Fruit fly (Drosophila melanogaster) whole organism, embryonic: Measurements from ENCODE around the gene Fum1.

Experiments
- BEAF-32 ChIP-seq: fragments of 200-800 bp; sonication (Bioruptor generic); optimal IDR thresholded peaks from 3 replicates; lab custom pipeline; 2017; ENCODE audit warnings: missing biosample characterization, missing genetic modification characterization, mild to moderate bottlenecking, moderate library complexity, missing genetic modification reagents
- CG10147 ChIP-seq: fragments of 200-800 bp; sonication (Bioruptor generic); optimal IDR thresholded peaks from 2 replicates; lab custom pipeline; 2019; ENCODE audit warnings: missing biosample characterization, mild to moderate bottlenecking, missing genetic modification characterization, moderate library complexity
- CG12219 ChIP-seq: fragments of 200-800 bp; sonication (Bioruptor generic); optimal IDR thresholded peaks from 3 replicates; lab custom pipeline; 2018; ENCODE audit warnings: missing biosample characterization, mild to moderate bottlenecking, missing genetic modification characterization
- CG12391 ChIP-seq: fragments of 200-800 bp; sonication (Bioruptor generic); optimal IDR thresholded peaks from 3 replicates; lab custom pipeline; 2018; ENCODE audit warnings: missing biosample characterization, mild to moderate bottlenecking, missing genetic modification characterization, moderate library complexity
- CG14710 ChIP-seq: fragments of 200-800 bp; sonication (Bioruptor generic); optimal IDR thresholded peaks from 3 replicates; lab custom pipeline; 2019; ENCODE audit warnings: missing biosample characterization, mild to moderate bottlenecking, missing genetic modification characterization, moderate library complexity
- CG14860 ChIP-seq: fragments of 200-800 bp; sonication (Bioruptor generic); IDR thresholded peaks from 3 replicates; pipeline ENCODE4 v1.3.6; 2022; ENCODE audit warnings: missing biosample characterization, missing genetic modification characterization; ENCODE audit not compliant: partially characterized antibody
- CG16813 ChIP-seq: fragments of 200-800 bp; sonication (Bioruptor generic); IDR thresholded peaks from 3 replicates; pipeline ENCODE4 v1.3.6; 2022; ENCODE audit warnings: missing biosample characterization, missing genetic modification characterization; ENCODE audit not compliant: partially characterized antibody
- CG18262 ChIP-seq: fragments of 200-800 bp; optimal IDR thresholded peaks from 3 replicates; lab custom pipeline; 2019; ENCODE audit warnings: missing biosample characterization, mild to moderate bottlenecking, missing genetic modification characterization, moderate library complexity
- CG18599 ChIP-seq: fragments of 200-800 bp; sonication (Bioruptor generic); optimal IDR thresholded peaks from 3 replicates; lab custom pipeline; 2017; ENCODE audit warnings: missing biosample characterization, missing genetic modification characterization, mild to moderate bottlenecking, moderate library complexity, missing genetic modification reagents
- CG2120 ChIP-seq: fragments of 200-800 bp; sonication (Bioruptor generic); optimal IDR thresholded peaks from 3 replicates; lab custom pipeline; 2016; ENCODE audit warnings: missing biosample characterization, missing genetic modification characterization
- CG2129 ChIP-seq: fragments of 200-800 bp; sonication (Bioruptor generic); IDR thresholded peaks from 2 replicates; pipeline ENCODE4 v1.3.6; 2022; ENCODE audit warnings: missing biosample characterization, missing genetic modification characterization; ENCODE audit not compliant: partially characterized antibody
- CG2199 ChIP-seq: fragments of 200-800 bp; sonication (Bioruptor generic); IDR thresholded peaks from 3 replicates; pipeline ENCODE4 v1.3.6; 2022; ENCODE audit warnings: missing biosample characterization, missing genetic modification characterization
- CG30403 ChIP-seq: fragments of 200-800 bp; sonication (Bioruptor generic); optimal IDR thresholded peaks from 3 replicates; lab custom pipeline; 2016; ENCODE audit warnings: missing biosample characterization, missing genetic modification characterization
- CG34224 ChIP-seq: fragments of 200-800 bp; sonication (Bioruptor generic); IDR thresholded peaks from 3 replicates; pipeline ENCODE4 v1.3.6; 2022; ENCODE audit warnings: missing biosample characterization, missing genetic modification characterization; ENCODE audit not compliant: partially characterized antibody
- CG4404 ChIP-seq: fragments of 200-800 bp; sonication (Bioruptor generic); IDR thresholded peaks from 2 replicates; pipeline ENCODE4 v1.3.6; 2022; ENCODE audit warnings: missing biosample characterization, missing genetic modification characterization
- CG4424 ChIP-seq: fragments of 200-800 bp; sonication (Bioruptor generic); optimal IDR thresholded peaks from 3 replicates; lab custom pipeline; 2016; ENCODE audit warnings: missing biosample characterization, missing genetic modification characterization
- CG6791 ChIP-seq: fragments of 200-800 bp; sonication (Bioruptor generic); IDR thresholded peaks from 3 replicates; pipeline ENCODE4 v1.3.6; 2022; ENCODE audit warnings: missing biosample characterization, missing genetic modification characterization; ENCODE audit not compliant: partially characterized antibody
- CG6813 ChIP-seq: fragments of 200-800 bp; sonication (Bioruptor generic); optimal IDR thresholded peaks from 2 replicates; lab custom pipeline; 2017; ENCODE audit warnings: missing biosample characterization, missing genetic modification characterization, mild to moderate bottlenecking, moderate library complexity, missing genetic modification reagents
- CG7963 ChIP-seq: fragments of 200-800 bp; sonication (Bioruptor generic); IDR thresholded peaks from 3 replicates; pipeline ENCODE4 v1.3.6; 2022; ENCODE audit warnings: missing biosample characterization, missing genetic modification characterization; ENCODE audit not compliant: partially characterized antibody
- CG8765 ChIP-seq: fragments of 200-800 bp; sonication (Bioruptor generic); IDR thresholded peaks from 2 replicates; pipeline ENCODE4 v1.3.6; 2022; ENCODE audit warnings: missing biosample characterization, missing genetic modification characterization
- CG9437 ChIP-seq: fragments of 200-800 bp; sonication (Bioruptor generic); optimal IDR thresholded peaks from 2 replicates; lab custom pipeline; 2018; ENCODE audit warnings: missing biosample characterization, mild to moderate bottlenecking, missing genetic modification characterization
- Dad ChIP-seq: fragments of 200-800 bp; sonication (Bioruptor generic); optimal IDR thresholded peaks from 3 replicates; lab custom pipeline; 2016; ENCODE audit warnings: missing biosample characterization, missing genetic modification characterization
- Dll ChIP-seq: fragments of 200-800 bp; sonication (Bioruptor generic); IDR thresholded peaks from 4 replicates; pipeline ENCODE4 v1.3.6; 2022; ENCODE audit warnings: missing biosample characterization, missing genetic modification characterization; ENCODE audit not compliant: partially characterized antibody
- Elba2 ChIP-seq: fragments of 200-800 bp; sonication (Bioruptor generic); optimal IDR thresholded peaks from 3 replicates; lab custom pipeline; 2016; ENCODE audit warnings: missing biosample characterization, missing genetic modification characterization
- Fer2 ChIP-seq: fragments of 200-800 bp; sonication (Bioruptor generic); optimal IDR thresholded peaks from 2 replicates; lab custom pipeline; 2018; ENCODE audit warnings: missing biosample characterization, mild to moderate bottlenecking, missing genetic modification characterization, moderate library complexity
- Med ChIP-seq: fragments of 200-800 bp; sonication (Bioruptor generic); peaks from one replicate; lab custom pipeline; 2016; ENCODE audit warnings: missing biosample characterization, missing genetic modification characterization, mild to moderate bottlenecking, inconsistent platforms, moderate library complexity
- Scr ChIP-seq: fragments of 200-800 bp; sonication (Bioruptor generic); IDR thresholded peaks from 2 replicates; pipeline ENCODE4 v1.3.6; 2022; ENCODE audit warnings: missing biosample characterization, missing genetic modification characterization; ENCODE audit not compliant: partially characterized antibody
- Ssrp ChIP-seq: fragments of 200-800 bp; sonication (Bioruptor generic); optimal IDR thresholded peaks from 2 replicates; lab custom pipeline; 2018; ENCODE audit warnings: missing biosample characterization, mild to moderate bottlenecking, missing genetic modification characterization, moderate library complexity
- Stat92E ChIP-seq, 3 experiments: fragments of >200 bp in 2 of 3; fragments of 200-800 bp in 1 of 3; sonication (Bioruptor generic) in 1 of 3; optimal IDR thresholded peaks; 2 replicates each; lab custom pipeline; 2017 to 2019; ENCODE audit warnings: missing biosample characterization in 3 of 3, missing genetic modification characterization in 3 of 3, mild to moderate bottlenecking in 1 of 3, moderate library complexity in 1 of 3
- Usf ChIP-seq: fragments of 200-800 bp; sonication (Bioruptor generic); optimal IDR thresholded peaks from 2 replicates; lab custom pipeline; 2017; ENCODE audit warnings: missing genotype, missing biosample characterization, missing genetic modification characterization
- Xbp1 ChIP-seq: fragments of 200-800 bp; sonication (Bioruptor generic); optimal IDR thresholded peaks from 3 replicates; lab custom pipeline; 2016; ENCODE audit warnings: missing biosample characterization, mild to moderate bottlenecking, missing genetic modification characterization
- amos ChIP-seq: fragments of 200-800 bp; sonication (Bioruptor generic); IDR thresholded peaks from 2 replicates; pipeline ENCODE4 v1.3.6; 2022; ENCODE audit warnings: missing biosample characterization, missing genetic modification characterization; ENCODE audit not compliant: partially characterized antibody
- ase ChIP-seq: fragments of 200-800 bp; sonication (Bioruptor generic); IDR thresholded peaks from 3 replicates; pipeline ENCODE4 v1.3.6; 2022; ENCODE audit warnings: missing biosample characterization, missing genetic modification characterization
- bbx ChIP-seq: fragments of 200-800 bp; sonication (Bioruptor generic); IDR thresholded peaks from 2 replicates; pipeline ENCODE4 v1.3.6; 2022; ENCODE audit warnings: missing biosample characterization, missing genetic modification characterization; ENCODE audit not compliant: partially characterized antibody
- chinmo ChIP-seq: fragments of 200-800 bp; sonication (Bioruptor generic); IDR thresholded peaks from 4 replicates; pipeline ENCODE4 v1.3.6; 2022; ENCODE audit warnings: missing biosample characterization, missing genetic modification characterization; ENCODE audit not compliant: partially characterized antibody
- fd96Cb ChIP-seq: fragments of 200-800 bp; sonication (Bioruptor generic); optimal IDR thresholded peaks from 2 replicates; lab custom pipeline; 2018; ENCODE audit warnings: missing biosample characterization, mild to moderate bottlenecking, missing genetic modification characterization, moderate library complexity
- grn ChIP-seq: fragments of 200-800 bp; sonication (Bioruptor generic); optimal IDR thresholded peaks from 3 replicates; lab custom pipeline; 2017; ENCODE audit warnings: missing biosample characterization, missing genetic modification characterization
- inv ChIP-seq: fragments of 200-800 bp; sonication (Bioruptor generic); IDR thresholded peaks from 2 replicates; pipeline ENCODE4 v1.3.6; 2022; ENCODE audit warnings: missing biosample characterization, missing genetic modification characterization; ENCODE audit not compliant: partially characterized antibody
- knrl ChIP-seq: fragments of 200-800 bp; sonication (Bioruptor generic); IDR thresholded peaks from 3 replicates; pipeline ENCODE4 v1.3.6; 2022; ENCODE audit warnings: missing biosample characterization, missing genetic modification characterization; ENCODE audit not compliant: partially characterized antibody
- nerfin-1 ChIP-seq: fragments of 200-800 bp; sonication (Bioruptor generic); optimal IDR thresholded peaks from 3 replicates; lab custom pipeline; 2019; ENCODE audit warnings: missing biosample characterization, mild to moderate bottlenecking, missing genetic modification characterization, moderate library complexity
- nerfin-2 ChIP-seq: fragments of 200-800 bp; sonication (Bioruptor generic); IDR thresholded peaks from 2 replicates; pipeline ENCODE4 v1.3.6; 2022; ENCODE audit warnings: missing biosample characterization, missing genetic modification characterization; ENCODE audit not compliant: partially characterized antibody
- odd ChIP-seq: fragments of 200-800 bp; sonication (Bioruptor generic); optimal IDR thresholded peaks from 2 replicates; lab custom pipeline; 2017; ENCODE audit warnings: missing biosample characterization, mild to moderate bottlenecking, missing genetic modification characterization
- pzg ChIP-seq: fragments of 200-800 bp; sonication (Bioruptor generic); optimal IDR thresholded peaks from 3 replicates; lab custom pipeline; 2018; ENCODE audit warnings: missing biosample characterization, mild to moderate bottlenecking, missing genetic modification characterization, moderate library complexity
- ssp ChIP-seq: fragments of 200-800 bp; sonication (Bioruptor generic); IDR thresholded peaks from 2 replicates; pipeline ENCODE4 v1.3.6; 2022; ENCODE audit warnings: missing biosample characterization, missing genetic modification characterization
- tx ChIP-seq: fragments of 200-800 bp; sonication (Bioruptor generic); optimal IDR thresholded peaks from 2 replicates; lab custom pipeline; 2016; ENCODE audit warnings: missing biosample characterization, missing genetic modification characterization
- unpg ChIP-seq: fragments of 200-800 bp; sonication (Bioruptor generic); optimal IDR thresholded peaks from 3 replicates; lab custom pipeline; 2018; ENCODE audit warnings: missing biosample characterization, mild to moderate bottlenecking, missing genetic modification characterization, moderate library complexity

The Fum1 gene

DNA sequence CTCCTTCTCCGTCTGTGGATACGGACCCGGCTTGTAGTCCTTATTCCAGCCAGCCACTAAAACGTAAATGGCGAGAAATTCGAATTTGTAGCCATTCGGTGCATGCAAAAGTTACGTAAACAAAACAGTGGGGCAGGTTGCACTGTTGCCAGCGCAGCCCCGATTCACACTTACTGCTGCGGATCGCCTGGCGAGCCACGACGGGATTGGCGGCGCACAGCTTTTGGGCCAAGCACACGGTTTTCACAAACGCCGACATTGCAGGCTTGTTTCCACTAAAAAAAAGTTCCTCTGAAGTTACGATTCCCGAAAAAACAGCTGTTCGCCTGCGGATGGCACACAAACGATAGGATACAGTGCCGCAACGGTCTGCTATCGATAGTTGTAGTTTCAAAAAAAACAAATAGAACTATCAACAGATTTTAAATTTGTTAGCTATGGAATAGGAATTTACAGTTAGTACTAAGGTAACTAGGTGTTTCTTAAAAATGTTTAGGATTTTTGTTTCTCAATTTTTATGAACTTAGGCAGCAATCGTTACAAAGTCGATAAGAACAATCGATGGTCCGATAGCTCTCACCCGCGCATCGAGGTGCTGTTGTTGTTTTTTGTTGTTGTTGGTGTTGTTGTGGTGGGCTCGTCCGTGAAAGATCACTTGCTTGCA lies at the start of gene Fum1 (continued):
- TF ChIP-seq ase, result no peak
- TF ChIP-seq Ssrp (tag; lab: Kevin White, UChicago), result no peak
- peak; percentile 87 for TF ChIP-seq CG34224 (GFP tag; lab: Robert Waterston, UW)
- peak; percentile 84 for TF ChIP-seq bbx
- TF ChIP-seq Xbp1 (GFP tag; lab: Kevin White, UChicago), result peak; percentile 11
- TF ChIP-seq amos, result peak; percentile 80
- peak; percentile 47; the same call in 1 of the 4 replicates for TF ChIP-seq chinmo (GFP tag; lab: Robert Waterston, UW)
- TF ChIP-seq CG2120, result peak; percentile 31
- no peak for TF ChIP-seq Fer2 (tag; lab: Kevin White, UChicago)
- no peak for TF ChIP-seq CG18599 (GFP tag; lab: Kevin White, UChicago)
- no peak for TF ChIP-seq CG6813 (GFP tag; lab: Kevin White, UChicago)
- no peak for TF ChIP-seq ssp (GFP tag; lab: Robert Waterston, UW)
- peak; percentile 94 for TF ChIP-seq CG16813 (GFP tag; lab: Robert Waterston, UW)
- no peak for TF ChIP-seq fd96Cb (tag; lab: Kevin White, UChicago)
- peak; percentile 84 for TF ChIP-seq nerfin-2 (GFP tag; lab: Robert Waterston, UW)
- TF ChIP-seq CG14860 (GFP tag; lab: Robert Waterston, UW), result peak; percentile 88
- TF ChIP-seq CG10147 (GFP tag; lab: Kevin White, UChicago), result peak; percentile 16
- TF ChIP-seq CG2199 (GFP tag; lab: Robert Waterston, UW), result no peak
- TF ChIP-seq CG8765 (GFP tag; lab: Robert Waterston, UW), result no peak
- peak; percentile 92 for TF ChIP-seq BEAF-32 (GFP tag; lab: Kevin White, UChicago)
- peak; percentile 4 for TF ChIP-seq CG4424 (GFP tag; lab: Kevin White, UChicago)
- TF ChIP-seq CG14710 (tag; lab: Kevin White, UChicago), result peak; percentile 74
- TF ChIP-seq CG7963 (GFP tag; lab: Robert Waterston, UW), result peak; percentile 59; the same call in 2 of the 3 replicates
- peak; percentile 78 for TF ChIP-seq inv
- no peak for TF ChIP-seq tx (GFP tag; lab: Kevin White, UChicago)
- TF ChIP-seq CG12391 (tag; lab: Kevin White, UChicago), result peak; percentile 51
- TF ChIP-seq odd (GFP tag; lab: Kevin White, UChicago), result no peak
- peak; percentile 96 for TF ChIP-seq Dll
- peak; percentile 9 for TF ChIP-seq nerfin-1
- TF ChIP-seq Dad (GFP tag; lab: Kevin White, UChicago), result no peak
- peak; percentile 45 for TF ChIP-seq Med
- TF ChIP-seq CG12219 (GFP tag; lab: Kevin White, UChicago), result no peak
- no peak for TF ChIP-seq CG4404 (GFP tag; lab: Robert Waterston, UW)
- TF ChIP-seq CG9437 (GFP tag; lab: Kevin White, UChicago), result peak; percentile 60
- peak; percentile 30 for TF ChIP-seq CG30403 (GFP tag; lab: Kevin White, UChicago)
- peak; percentile 90 for TF ChIP-seq knrl
- TF ChIP-seq Usf (GFP tag; lab: Kevin White, UChicago), result no peak
- TF ChIP-seq Elba2 (GFP tag; lab: Kevin White, UChicago), result no peak
- peak in 1 of 3 experiments; percentile 57 for TF ChIP-seq Stat92E (GFP tag; optimal IDR thresholded peaks at IDR 0.05; lab: Kevin White, UChicago)
- TF ChIP-seq pzg (GFP tag; lab: Kevin White, UChicago), result peak; percentile 63
- no peak for TF ChIP-seq grn (GFP tag; lab: Kevin White, UChicago)
- no peak for TF ChIP-seq unpg (GFP tag; lab: Kevin White, UChicago)
- TF ChIP-seq Scr (GFP tag; lab: Robert Waterston, UW), result peak; percentile 95
- peak; percentile 78 for TF ChIP-seq CG6791
- peak; percentile 73 for TF ChIP-seq CG2129 (GFP tag; lab: Robert Waterston, UW)
- peak; percentile 7 for TF ChIP-seq CG18262 (tag; lab: Kevin White, UChicago)
